Worm (Caenorhabditis elegans): ENCODE data around the gene nhr-72.

DNA sequence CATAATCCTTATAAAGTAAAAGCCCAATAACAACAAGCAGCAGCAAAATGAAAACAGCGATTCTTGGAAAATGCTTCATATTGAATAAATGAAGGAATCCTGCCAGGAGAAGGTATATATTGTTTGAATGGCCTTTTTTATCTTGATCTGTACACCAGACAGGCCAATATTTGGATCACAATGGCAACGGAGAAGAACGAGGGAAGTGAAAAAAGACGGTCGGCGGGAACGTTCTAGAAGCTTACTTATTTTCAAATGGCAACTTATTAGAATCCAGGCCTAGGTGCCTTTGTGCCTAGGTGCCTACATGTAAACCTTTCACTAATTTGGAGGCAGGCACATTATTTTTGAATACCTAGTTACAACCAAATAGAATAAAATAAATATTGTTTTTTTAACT, 22.8 kb downstream of the nhr-72 start, which contains the start of gene F54D10.8:
- TF ChIP-seq ceh-13 (GFP tag; optimal IDR thresholded peaks at IDR 0.05), result no peak
- TF ChIP-seq F13C5.2 (tag; optimal IDR thresholded peaks at IDR 0.05), result no peak
- TF ChIP-seq pes-1 (GFP tag; IDR thresholded peaks at IDR 0.05), result no peak
- no peak for TF ChIP-seq flt-1 (GFP tag; IDR thresholded peaks at IDR 0.05)
- no peak for TF ChIP-seq ama-1 (optimal IDR thresholded peaks at IDR 0.05)
